Worm (Caenorhabditis elegans) whole organism, L4 larva: ENCODE results near the gene nhx-4.

Experiments used
- nhr-48 ChIP-seq: sonication (generic microtip); optimal IDR thresholded peaks from 2 replicates; lab custom pipeline; 2016; ENCODE audit warnings: mild to moderate bottlenecking, missing genetic modification characterization, missing compliant biosample characterization
- zag-1 ChIP-seq: fragments of 150-350 bp; optimal IDR thresholded peaks from 2 replicates; lab custom pipeline; 2014; ENCODE audit warnings: missing biosample characterization, missing genetic modification characterization
- ztf-11 ChIP-seq: fragments of 150-350 bp; optimal IDR thresholded peaks from 2 replicates; lab custom pipeline; 2014; ENCODE audit warnings: missing biosample characterization, missing genetic modification characterization

DNA sequence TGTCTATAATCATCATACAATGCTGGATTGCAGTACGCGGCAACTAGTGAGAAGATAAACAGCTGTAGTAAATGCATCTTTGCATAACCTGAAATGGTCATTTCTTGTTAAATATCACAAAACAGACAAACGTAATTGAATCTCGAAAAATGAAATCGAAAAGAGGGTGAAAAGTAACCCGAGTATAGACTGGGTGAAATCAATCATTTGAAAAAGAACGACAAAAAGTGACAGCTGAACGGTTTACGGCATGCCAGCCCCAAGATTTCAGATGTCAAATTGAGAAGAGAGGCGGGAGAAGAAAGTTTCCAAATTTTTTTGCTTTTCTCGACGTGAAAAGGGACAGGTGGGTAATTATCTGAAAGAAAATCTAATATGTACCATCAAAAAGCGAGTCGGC, 14.2 kb upstream of the nhx-4 start, which contains the start of gene F14B8.4:
- TF ChIP-seq ztf-11 (no peak), zag-1 (no peak), nhr-48 (tag; lab: Kevin White, UChicago) (no peak)
